Worm (Caenorhabditis elegans) whole organism, L1 larva: ENCODE data around the gene F55A11.11.

Experiments
- C34B4.2 ChIP-seq: sonication (generic microtip); optimal IDR thresholded peaks from 2 replicates; lab custom pipeline; 2017; ENCODE audit warnings: mild to moderate bottlenecking, missing genetic modification characterization, missing compliant biosample characterization
- Y116A8C.19 ChIP-seq: sonication (generic microtip); optimal IDR thresholded peaks from 2 replicates; lab custom pipeline; 2016; ENCODE audit warnings: missing compliant biosample characterization, missing genetic modification characterization, borderline replicate concordance
- aha-1 ChIP-seq: fragments of 150-350 bp; optimal IDR thresholded peaks from 2 replicates; lab custom pipeline; 2014; ENCODE audit warnings: missing biosample characterization, missing genetic modification characterization
- alr-1 ChIP-seq: fragments of 200-800 bp; sonication (Bioruptor generic); optimal IDR thresholded peaks from 2 replicates; lab custom pipeline; 2018; ENCODE audit warnings: borderline replicate concordance, mild to moderate bottlenecking, missing genetic modification characterization, missing compliant biosample characterization
- ama-1 ChIP-seq: fragments of 150-350 bp; optimal IDR thresholded peaks from 2 replicates; lab custom pipeline; 2014
- ceh-63 ChIP-seq: fragments of 200-800 bp; sonication (Bioruptor generic); optimal IDR thresholded peaks from 2 replicates; lab custom pipeline; 2018; ENCODE audit warnings: mild to moderate bottlenecking, missing genetic modification characterization, missing compliant biosample characterization
- ceh-8 ChIP-seq: fragments of 200-800 bp; sonication (Bioruptor generic); optimal IDR thresholded peaks from 2 replicates; lab custom pipeline; 2018; ENCODE audit warnings: mild to moderate bottlenecking, missing genetic modification characterization, moderate library complexity, missing compliant biosample characterization
- dpl-1 ChIP-seq, 3 experiments: fragments of 150-350 bp in 2 of 3; sonication (generic microtip) in 1 of 3; optimal IDR thresholded peaks; 2 replicates each; lab custom pipeline; 2014 to 2017; ENCODE audit warnings: missing biosample characterization in 3 of 3, missing genetic modification characterization in 3 of 3, missing genetic modification reagents in 3 of 3
- egl-13 ChIP-seq: sonication (generic microtip); optimal IDR thresholded peaks from 2 replicates; lab custom pipeline; 2016; ENCODE audit warnings: missing genotype, missing genetic modification reagents, missing genetic modification characterization, missing compliant biosample characterization
- fkh-10 ChIP-seq: sonication (generic microtip); optimal IDR thresholded peaks from 2 replicates; lab custom pipeline; 2017; ENCODE audit warnings: missing biosample characterization, missing genetic modification reagents, missing genetic modification characterization
- fkh-8 ChIP-seq: sonication (generic microtip); optimal IDR thresholded peaks from 2 replicates; lab custom pipeline; 2016; ENCODE audit warnings: mild to moderate bottlenecking, missing genetic modification characterization, missing compliant biosample characterization
- fos-1 ChIP-seq: fragments of 150-350 bp; optimal IDR thresholded peaks from 2 replicates; lab custom pipeline; 2014; ENCODE audit warnings: missing biosample characterization, missing genetic modification characterization
- grh-1 ChIP-seq: fragments of 200-800 bp; sonication (Bioruptor generic); IDR thresholded peaks from 2 replicates; pipeline ENCODE4 v1.3.6; 2022; ENCODE audit warnings: missing genetic modification reagents, missing genetic modification characterization, missing compliant biosample characterization
- hlh-17 ChIP-seq: fragments of 200-800 bp; sonication (Bioruptor generic); optimal IDR thresholded peaks from 2 replicates; lab custom pipeline; 2018; ENCODE audit warnings: missing genetic modification characterization, mild to moderate bottlenecking, missing compliant biosample characterization, moderate library complexity, borderline replicate concordance
- hlh-4 ChIP-seq: sonication (generic microtip); optimal IDR thresholded peaks from 2 replicates; lab custom pipeline; 2016; ENCODE audit warnings: mild to moderate bottlenecking, missing genetic modification characterization, missing compliant biosample characterization
- irx-1 ChIP-seq: sonication (generic microtip); optimal IDR thresholded peaks from 2 replicates; lab custom pipeline; 2016; ENCODE audit warnings: missing genetic modification characterization, missing compliant biosample characterization
- isw-1 ChIP-seq: fragments of 200-800 bp; sonication (Bioruptor generic); IDR thresholded peaks from 2 replicates; pipeline ENCODE4 v1.3.6; 2022; ENCODE audit warnings: missing genetic modification characterization, missing compliant biosample characterization
- lin-13 ChIP-seq: fragments of 150-350 bp; optimal IDR thresholded peaks from 2 replicates; lab custom pipeline; 2014; ENCODE audit warnings: missing biosample characterization, missing genetic modification reagents, missing genetic modification characterization
- lin-14 ChIP-seq: fragments of 200-800 bp; sonication (Bioruptor generic); optimal IDR thresholded peaks from 2 replicates; lab custom pipeline; 2018; ENCODE audit warnings: mild to moderate bottlenecking, missing genetic modification characterization, moderate library complexity, missing compliant biosample characterization
- lin-39 ChIP-seq: fragments of 150-350 bp; optimal IDR thresholded peaks from 2 replicates; lab custom pipeline; 2014; ENCODE audit warnings: missing biosample characterization, missing genetic modification reagents, missing genetic modification characterization
- lsy-2 ChIP-seq, 2 experiments: fragments of 150-350 bp; optimal IDR thresholded peaks; 2 replicates each; lab custom pipeline; 2014; ENCODE audit warnings: missing biosample characterization in 2 of 2, missing genetic modification characterization in 2 of 2
- mdl-1 ChIP-seq, 2 experiments: fragments of 150-350 bp; optimal IDR thresholded peaks; 2 replicates each; lab custom pipeline; 2014 to 2017; ENCODE audit warnings: missing biosample characterization in 2 of 2, missing genetic modification characterization in 2 of 2, inconsistent platforms in 1 of 2
- mef-2 ChIP-seq: fragments of 150-350 bp; optimal IDR thresholded peaks from 2 replicates; lab custom pipeline; 2014; ENCODE audit warnings: missing biosample characterization, missing genetic modification characterization
- mep-1 ChIP-seq: fragments of 150-350 bp; optimal IDR thresholded peaks from 2 replicates; lab custom pipeline; 2014; ENCODE audit warnings: missing biosample characterization, missing genetic modification characterization
- nhr-12 ChIP-seq: sonication (generic microtip); optimal IDR thresholded peaks from 2 replicates; lab custom pipeline; 2017; ENCODE audit warnings: missing biosample characterization, missing genetic modification characterization
- nhr-237 ChIP-seq: fragments of 150-350 bp; optimal IDR thresholded peaks from 2 replicates; lab custom pipeline; 2014; ENCODE audit warnings: missing biosample characterization, missing genetic modification characterization
- nhr-47 ChIP-seq: sonication (generic microtip); optimal IDR thresholded peaks from 2 replicates; lab custom pipeline; 2016; ENCODE audit warnings: mild to moderate bottlenecking, missing genetic modification characterization, moderate library complexity, missing compliant biosample characterization
- nhr-76 ChIP-seq: sonication (generic microtip); optimal IDR thresholded peaks from 2 replicates; lab custom pipeline; 2017; ENCODE audit warnings: missing biosample characterization, missing genetic modification characterization
- nhr-85 ChIP-seq: sonication (generic microtip); peaks from one replicate; lab custom pipeline; 2016; ENCODE audit warnings: missing genetic modification characterization, inconsistent platforms, missing compliant biosample characterization
- nhr-90 ChIP-seq: sonication (generic microtip); optimal IDR thresholded peaks from 2 replicates; lab custom pipeline; 2016; ENCODE audit warnings: mild to moderate bottlenecking, missing genetic modification characterization, missing compliant biosample characterization; ENCODE audit not compliant: poor library complexity
- pag-3 ChIP-seq: sonication (generic microtip); optimal IDR thresholded peaks from 2 replicates; lab custom pipeline; 2017; ENCODE audit warnings: missing genetic modification characterization, mild to moderate bottlenecking, missing compliant biosample characterization, antibody characterized with exemption, borderline replicate concordance; ENCODE audit not compliant: insufficient read depth
- pqm-1 ChIP-seq: sonication (generic microtip); optimal IDR thresholded peaks from 3 replicates; lab custom pipeline; 2017; ENCODE audit warnings: missing biosample characterization, missing genetic modification characterization
- rnt-1 ChIP-seq: sonication (generic microtip); optimal IDR thresholded peaks from 2 replicates; lab custom pipeline; 2016; ENCODE audit warnings: mild to moderate bottlenecking, missing genetic modification characterization, moderate library complexity, missing compliant biosample characterization
- skn-1 ChIP-seq: fragments of 150-350 bp; optimal IDR thresholded peaks from 2 replicates; lab custom pipeline; 2014; ENCODE audit warnings: missing biosample characterization, missing genetic modification characterization
- sup-37 ChIP-seq: fragments of 200-800 bp; sonication (Bioruptor generic); optimal IDR thresholded peaks from 2 replicates; lab custom pipeline; 2018; ENCODE audit warnings: mild to moderate bottlenecking, missing genetic modification characterization, missing compliant biosample characterization
- swsn-7 ChIP-seq: sonication (generic microtip); optimal IDR thresholded peaks from 2 replicates; lab custom pipeline; 2016; ENCODE audit warnings: missing genetic modification characterization, missing compliant biosample characterization
- tbx-2 ChIP-seq: sonication (generic microtip); optimal IDR thresholded peaks from 2 replicates; lab custom pipeline; 2016; ENCODE audit warnings: missing genetic modification characterization, missing compliant biosample characterization
- unc-130 ChIP-seq: fragments of 150-350 bp; optimal IDR thresholded peaks from 2 replicates; lab custom pipeline; 2017; ENCODE audit warnings: missing biosample characterization, missing genetic modification characterization, inconsistent platforms
- unc-30 ChIP-seq: sonication (generic microtip); optimal IDR thresholded peaks from 2 replicates; lab custom pipeline; 2017; ENCODE audit warnings: missing biosample characterization, missing genetic modification characterization
- unc-62 ChIP-seq: fragments of 150-350 bp; optimal IDR thresholded peaks from 2 replicates; lab custom pipeline; 2014; ENCODE audit warnings: missing biosample characterization, missing genetic modification reagents, missing genetic modification characterization
- zip-4 ChIP-seq: fragments of 200-800 bp; sonication (Bioruptor generic); optimal IDR thresholded peaks from 2 replicates; lab custom pipeline; 2018; ENCODE audit warnings: mild to moderate bottlenecking, missing genetic modification characterization, moderate library complexity, missing compliant biosample characterization
- ztf-4 ChIP-seq: fragments of 150-350 bp; optimal IDR thresholded peaks from 2 replicates; lab custom pipeline; 2014; ENCODE audit warnings: missing biosample characterization, missing genetic modification characterization

The F55A11.11 gene

ce11 chrV:11764373-11764954, 18.5 kb upstream of the F55A11.11 start, which contains the start of the genes F55A11.1 and syx-5 (continued):
- TF ChIP-seq irx-1 (peak; percentile 98), alr-1 (tag; lab: Kevin White, UChicago) (no peak), unc-130 (tag; lab: Kevin White, UChicago) (peak; percentile 67), lin-14 (GFP tag; lab: Kevin White, UChicago) (peak; percentile 99), Y116A8C.19 (tag; lab: Kevin White, UChicago) (no peak), lin-13 (GFP tag; lab: Kevin White, UChicago) (peak; percentile 75), hlh-4 (tag; lab: Kevin White, UChicago) (no peak), grh-1 (peak; percentile 92), unc-30 (tag; lab: Kevin White, UChicago) (peak; percentile 28), fos-1 (tag; lab: Kevin White, UChicago) (peak; percentile 68), mdl-1 (tag; optimal IDR thresholded peaks at IDR 0.05; lab: Kevin White, UChicago) (peak in 1 of 2 experiments; percentile 72), tbx-2 (tag; lab: Kevin White, UChicago) (peak; percentile 96), unc-62 (GFP tag; lab: Kevin White, UChicago) (no peak), lsy-2 (tag; optimal IDR thresholded peaks at IDR 0.05; lab: Kevin White, UChicago) (peak; percentile 100), nhr-85 (tag; lab: Kevin White, UChicago) (peak; percentile 98), mef-2 (tag; lab: Kevin White, UChicago) (no peak), pqm-1 (no peak), egl-13 (tag; lab: Kevin White, UChicago) (peak; percentile 90), aha-1 (tag; lab: Kevin White, UChicago) (no peak), zip-4 (GFP tag; lab: Kevin White, UChicago) (peak; percentile 92), C34B4.2 (tag; lab: Kevin White, UChicago) (peak; percentile 70), nhr-237 (tag; lab: Kevin White, UChicago) (peak; percentile 50), fkh-8 (tag; lab: Kevin White, UChicago) (peak; percentile 91), skn-1 (tag; lab: Kevin White, UChicago) (peak; percentile 34), nhr-76 (tag; lab: Kevin White, UChicago) (no peak), dpl-1 (GFP tag; optimal IDR thresholded peaks at IDR 0.05; lab: Kevin White, UChicago) (peak; percentile 70 to 80 (median 78)), lin-39 (tag; lab: Kevin White, UChicago) (peak; percentile 97), nhr-90 (tag; lab: Kevin White, UChicago) (peak; percentile 96), nhr-12 (peak; percentile 14), ztf-4 (tag; lab: Kevin White, UChicago) (peak; percentile 89), swsn-7 (tag; lab: Kevin White, UChicago) (peak; percentile 96), rnt-1 (peak; percentile 58), ceh-8 (peak; percentile 92)
- TF ChIP-seq, all 84 proteins: peak for 65

DNA sequence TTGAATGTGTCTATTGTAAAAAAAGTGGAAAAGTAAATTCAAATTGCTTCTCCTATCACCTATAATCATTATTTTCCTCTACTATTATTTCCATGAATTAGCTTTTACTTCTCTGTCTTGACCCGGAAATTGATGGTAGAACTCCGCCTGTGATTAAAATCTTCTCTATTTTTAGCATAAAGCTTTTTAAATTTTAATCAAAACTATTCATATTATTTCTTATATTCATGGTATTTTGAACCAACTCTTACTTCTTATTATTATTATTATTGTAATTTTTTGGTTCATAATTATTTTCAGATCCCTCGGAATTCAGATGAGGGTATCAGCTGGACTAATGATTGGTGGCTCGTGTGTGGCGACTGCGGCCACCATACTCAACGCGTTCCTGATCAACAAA, 15.9 kb upstream of the F55A11.11 start, which contains the start of gene sel-11:
Gene sel-11 (plus strand): TSS at position 301 of the 400 bp plus-strand sequence.
- no peak for TF ChIP-seq ceh-63
- TF ChIP-seq hlh-17 (GFP tag; lab: Kevin White, UChicago), result no peak
- TF ChIP-seq isw-1, result no peak
- TF ChIP-seq hlh-4 (tag; lab: Kevin White, UChicago), result no peak
- TF ChIP-seq fkh-10 (GFP tag; lab: Kevin White, UChicago), result no peak
- no peak for TF ChIP-seq pag-3 (tag; lab: Kevin White, UChicago)
- TF ChIP-seq nhr-47 (tag; lab: Kevin White, UChicago), result no peak
- TF ChIP-seq mep-1 (tag; lab: Kevin White, UChicago), result no peak
- no peak for TF ChIP-seq sup-37 (GFP tag; lab: Kevin White, UChicago)
- no peak for TF ChIP-seq ama-1 (lab: Kevin White, UChicago)
- TF ChIP-seq, all 84 proteins: peak for 0
